Fruit fly (Drosophila melanogaster) whole organism, embryonic: ENCODE measurements around the gene CG9372.

Experiments
- BEAF-32 ChIP-seq: fragments of 200-800 bp; sonication (Bioruptor generic); optimal IDR thresholded peaks from 3 replicates; lab custom pipeline; 2017; ENCODE audit warnings: missing biosample characterization, missing genetic modification characterization, mild to moderate bottlenecking, moderate library complexity, missing genetic modification reagents
- Bgb ChIP-seq: fragments of 200-800 bp; sonication (Bioruptor generic); IDR thresholded peaks from 2 replicates; pipeline ENCODE4 v1.3.6; 2022; ENCODE audit warnings: missing biosample characterization, missing genetic modification characterization; ENCODE audit not compliant: partially characterized antibody
- BtbVII ChIP-seq: fragments of 200-800 bp; sonication (Bioruptor generic); optimal IDR thresholded peaks from 3 replicates; lab custom pipeline; 2017; ENCODE audit warnings: missing biosample characterization, mild to moderate bottlenecking, missing genetic modification characterization
- Bteb2 ChIP-seq: fragments of 200-800 bp; sonication (Bioruptor generic); optimal IDR thresholded peaks from 2 replicates; lab custom pipeline; 2016; ENCODE audit warnings: missing biosample characterization, missing genetic modification characterization
- CG10267 ChIP-seq: fragments of 200-800 bp; sonication (Bioruptor generic); optimal IDR thresholded peaks from 2 replicates; lab custom pipeline; 2018; ENCODE audit warnings: missing biosample characterization, mild to moderate bottlenecking, missing genetic modification characterization, moderate library complexity
- CG10543 ChIP-seq: fragments of 200-800 bp; sonication (Bioruptor generic); optimal IDR thresholded peaks from 3 replicates; lab custom pipeline; 2017; ENCODE audit warnings: missing biosample characterization, mild to moderate bottlenecking, missing genetic modification characterization, moderate library complexity
- CG10979 ChIP-seq: fragments of 200-800 bp; sonication (Bioruptor generic); optimal IDR thresholded peaks from 2 replicates; lab custom pipeline; 2018; ENCODE audit warnings: missing biosample characterization, mild to moderate bottlenecking, missing genetic modification characterization, moderate library complexity
- CG12659 ChIP-seq: fragments of 200-800 bp; sonication (Bioruptor generic); optimal IDR thresholded peaks from 3 replicates; lab custom pipeline; 2017; ENCODE audit warnings: mild to moderate bottlenecking, missing biosample characterization, missing genetic modification reagents, missing genetic modification characterization
- CG12769 ChIP-seq: fragments of 200-800 bp; sonication (Bioruptor generic); optimal IDR thresholded peaks from 2 replicates; lab custom pipeline; 2019; ENCODE audit warnings: missing biosample characterization, mild to moderate bottlenecking, missing genetic modification characterization, moderate library complexity
- CG13775 ChIP-seq: fragments of 200-800 bp; sonication (Bioruptor generic); optimal IDR thresholded peaks from 3 replicates; lab custom pipeline; 2017; ENCODE audit warnings: missing biosample characterization, mild to moderate bottlenecking, missing genetic modification characterization
- CG14710 ChIP-seq: fragments of 200-800 bp; sonication (Bioruptor generic); optimal IDR thresholded peaks from 3 replicates; lab custom pipeline; 2019; ENCODE audit warnings: missing biosample characterization, mild to moderate bottlenecking, missing genetic modification characterization, moderate library complexity
- CG15011 ChIP-seq: fragments of 200-800 bp; sonication (Bioruptor generic); optimal IDR thresholded peaks from 3 replicates; lab custom pipeline; 2018; ENCODE audit warnings: missing biosample characterization, mild to moderate bottlenecking, missing genetic modification characterization
- CG15269 ChIP-seq: fragments of 200-800 bp; sonication (Bioruptor generic); optimal IDR thresholded peaks from 2 replicates; lab custom pipeline; 2018; ENCODE audit warnings: missing biosample characterization, mild to moderate bottlenecking, missing genetic modification characterization, moderate library complexity
- CG17328 ChIP-seq: fragments of 200-800 bp; sonication (Bioruptor generic); IDR thresholded peaks from 2 replicates; pipeline ENCODE4 v1.3.6; 2022; ENCODE audit warnings: missing biosample characterization, missing genetic modification characterization
- CG2129 ChIP-seq: fragments of 200-800 bp; sonication (Bioruptor generic); IDR thresholded peaks from 2 replicates; pipeline ENCODE4 v1.3.6; 2022; ENCODE audit warnings: missing biosample characterization, missing genetic modification characterization; ENCODE audit not compliant: partially characterized antibody
- CG4360 ChIP-seq: fragments of 200-800 bp; sonication (Bioruptor generic); IDR thresholded peaks from 2 replicates; pipeline ENCODE4 v1.3.6; 2022; ENCODE audit warnings: missing biosample characterization, missing genetic modification characterization
- CG43689 ChIP-seq: fragments of 200-800 bp; sonication (Bioruptor generic); IDR thresholded peaks from 2 replicates; pipeline ENCODE4 v1.3.6; 2022; ENCODE audit warnings: missing biosample characterization, missing genetic modification characterization
- CG5180 ChIP-seq: fragments of 200-800 bp; sonication (Bioruptor generic); optimal IDR thresholded peaks from 3 replicates; lab custom pipeline; 2017; ENCODE audit warnings: missing biosample characterization, missing genetic modification characterization, mild to moderate bottlenecking, moderate library complexity, missing genetic modification reagents
- CG5245 ChIP-seq: fragments of 200-800 bp; sonication (Bioruptor generic); optimal IDR thresholded peaks from 3 replicates; lab custom pipeline; 2016; ENCODE audit warnings: missing biosample characterization, missing genetic modification characterization
- CG6689 ChIP-seq: fragments of 200-800 bp; sonication (Bioruptor generic); IDR thresholded peaks from 2 replicates; pipeline ENCODE4 v1.3.6; 2022; ENCODE audit warnings: missing biosample characterization, missing genetic modification characterization
- CG7963 ChIP-seq: fragments of 200-800 bp; sonication (Bioruptor generic); IDR thresholded peaks from 3 replicates; pipeline ENCODE4 v1.3.6; 2022; ENCODE audit warnings: missing biosample characterization, missing genetic modification characterization; ENCODE audit not compliant: partially characterized antibody
- CG8281 ChIP-seq: fragments of 200-800 bp; sonication (Bioruptor generic); optimal IDR thresholded peaks from 2 replicates; lab custom pipeline; 2018; ENCODE audit warnings: missing biosample characterization, mild to moderate bottlenecking, missing genetic modification characterization, moderate library complexity
- CG8290 ChIP-seq, 3 experiments: fragments of 200-800 bp; sonication (Bioruptor generic); optimal IDR thresholded peaks; 2 replicates each; lab custom pipeline; 2016 to 2019; ENCODE audit warnings: missing biosample characterization in 3 of 3, missing genetic modification characterization in 3 of 3, mild to moderate bottlenecking in 2 of 3, moderate library complexity in 1 of 3
- CG8944 ChIP-seq: fragments of 200-800 bp; sonication (Bioruptor generic); optimal IDR thresholded peaks from 3 replicates; lab custom pipeline; 2016; ENCODE audit warnings: missing biosample characterization, missing genetic modification characterization
- Deaf1 ChIP-seq: fragments of 200-800 bp; optimal IDR thresholded peaks from 3 replicates; lab custom pipeline; 2019; ENCODE audit warnings: missing biosample characterization, mild to moderate bottlenecking, missing genetic modification characterization, moderate library complexity
- Ets65A ChIP-seq: fragments of 200-800 bp; sonication (Bioruptor generic); peaks from one replicate; lab custom pipeline; 2016; ENCODE audit warnings: missing biosample characterization, missing genetic modification characterization
- GATAe ChIP-seq: fragments of 200-800 bp; sonication (Bioruptor generic); conservative IDR thresholded peaks from 2 replicates; pipeline ENCODE4 v1.3.6; 2022; ENCODE audit warnings: missing biosample characterization, missing genetic modification characterization
- H15 ChIP-seq: fragments of 200-800 bp; sonication (Bioruptor generic); IDR thresholded peaks from 3 replicates; pipeline ENCODE4 v1.3.6; 2022; ENCODE audit warnings: missing biosample characterization, missing genetic modification characterization
- Hmx ChIP-seq: fragments of 200-800 bp; sonication (Bioruptor generic); optimal IDR thresholded peaks from 2 replicates; lab custom pipeline; 2016; ENCODE audit warnings: missing biosample characterization, missing genetic modification characterization
- NfI ChIP-seq: fragments of 200-800 bp; sonication (Bioruptor generic); optimal IDR thresholded peaks from 3 replicates; lab custom pipeline; 2018; ENCODE audit warnings: missing biosample characterization, mild to moderate bottlenecking, missing genetic modification characterization, moderate library complexity
- Sox102F ChIP-seq: fragments of 200-800 bp; sonication (Bioruptor generic); optimal IDR thresholded peaks from 2 replicates; lab custom pipeline; 2018; ENCODE audit warnings: missing biosample characterization, mild to moderate bottlenecking, missing genetic modification characterization, moderate library complexity
- ara ChIP-seq: fragments of 200-800 bp; sonication (Bioruptor generic); IDR thresholded peaks from 2 replicates; pipeline ENCODE4 v1.3.6; 2022; ENCODE audit warnings: missing biosample characterization, missing genetic modification characterization
- bowl ChIP-seq: fragments of 200-800 bp; sonication (Bioruptor generic); IDR thresholded peaks from 2 replicates; pipeline ENCODE4 v1.3.6; 2022; ENCODE audit warnings: missing biosample characterization, missing genetic modification characterization
- dpn ChIP-seq, 2 experiments: fragments of 200-800 bp; sonication (Bioruptor generic); optimal IDR thresholded peaks; 3 replicates each; lab custom pipeline; 2016; ENCODE audit warnings: missing biosample characterization in 2 of 2, missing genetic modification characterization in 2 of 2
- en ChIP-seq: fragments of 200-800 bp; sonication (Bioruptor generic); optimal IDR thresholded peaks from 2 replicates; lab custom pipeline; 2016; ENCODE audit warnings: missing biosample characterization, missing genetic modification characterization
- esg ChIP-seq: fragments of 200-800 bp; sonication (Bioruptor generic); conservative IDR thresholded peaks from 2 replicates; pipeline ENCODE4 v1.3.6; 2022; ENCODE audit warnings: missing biosample characterization, missing genetic modification characterization
- fd96Cb ChIP-seq: fragments of 200-800 bp; sonication (Bioruptor generic); optimal IDR thresholded peaks from 2 replicates; lab custom pipeline; 2018; ENCODE audit warnings: missing biosample characterization, mild to moderate bottlenecking, missing genetic modification characterization, moderate library complexity
- fru ChIP-seq: fragments of >200 bp; optimal IDR thresholded peaks from 2 replicates; lab custom pipeline; 2017
- gcm ChIP-seq: fragments of 200-800 bp; sonication (Bioruptor generic); optimal IDR thresholded peaks from 2 replicates; lab custom pipeline; 2019; ENCODE audit warnings: missing biosample characterization, mild to moderate bottlenecking, missing genetic modification characterization, moderate library complexity
- gem ChIP-seq: fragments of 200-800 bp; sonication (Bioruptor generic); optimal IDR thresholded peaks from 2 replicates; lab custom pipeline; 2019; ENCODE audit warnings: missing biosample characterization, mild to moderate bottlenecking, missing genetic modification characterization, moderate library complexity
- lbe ChIP-seq: fragments of 200-800 bp; sonication (Bioruptor generic); optimal IDR thresholded peaks from 2 replicates; lab custom pipeline; 2016; ENCODE audit warnings: missing biosample characterization, mild to moderate bottlenecking, missing genetic modification characterization
- lov ChIP-seq, 2 experiments: fragments of 200-800 bp in 1 of 2; fragments of >200 bp in 1 of 2; sonication (Bioruptor generic) in 1 of 2; IDR thresholded peaks in 1 of 2; optimal IDR thresholded peaks in 1 of 2; 2 replicates in 1 of 2; 3 replicates in 1 of 2; pipeline versions ENCODE4 v1.3.6 to Lab custom; 2017 to 2022; ENCODE audit warnings: missing biosample characterization in 1 of 2, missing genetic modification characterization in 1 of 2
- otp ChIP-seq: fragments of 200-800 bp; sonication (Bioruptor generic); IDR thresholded peaks from 3 replicates; pipeline ENCODE4, ENCODE4 v1.3.6; 2022; ENCODE audit warnings: missing biosample characterization, missing genetic modification characterization
- p53 ChIP-seq: fragments of 200-800 bp; sonication (Bioruptor generic); optimal IDR thresholded peaks from 2 replicates; lab custom pipeline; 2016; ENCODE audit warnings: missing biosample characterization, missing genetic modification characterization
- so ChIP-seq: fragments of 200-800 bp; sonication (Bioruptor generic); IDR thresholded peaks from 3 replicates; pipeline ENCODE4 v1.3.6; 2022; ENCODE audit warnings: missing biosample characterization, missing genetic modification characterization
- tin ChIP-seq: fragments of 200-800 bp; sonication (Bioruptor generic); optimal IDR thresholded peaks from 3 replicates; lab custom pipeline; 2016; ENCODE audit warnings: missing biosample characterization, missing genetic modification characterization
- trh ChIP-seq: fragments of 200-800 bp; sonication (Bioruptor generic); optimal IDR thresholded peaks from 2 replicates; lab custom pipeline; 2016; ENCODE audit warnings: missing biosample characterization, missing genetic modification characterization
- twi ChIP-seq: fragments of 200-800 bp; optimal IDR thresholded peaks from 2 replicates; lab custom pipeline; 2019; ENCODE audit warnings: missing biosample characterization, mild to moderate bottlenecking, missing genetic modification characterization, moderate library complexity
- wek ChIP-seq: fragments of 200-800 bp; sonication (Bioruptor generic); optimal IDR thresholded peaks from 3 replicates; lab custom pipeline; 2018; ENCODE audit warnings: missing biosample characterization, mild to moderate bottlenecking, missing genetic modification characterization, moderate library complexity

The CG9372 gene

DNA sequence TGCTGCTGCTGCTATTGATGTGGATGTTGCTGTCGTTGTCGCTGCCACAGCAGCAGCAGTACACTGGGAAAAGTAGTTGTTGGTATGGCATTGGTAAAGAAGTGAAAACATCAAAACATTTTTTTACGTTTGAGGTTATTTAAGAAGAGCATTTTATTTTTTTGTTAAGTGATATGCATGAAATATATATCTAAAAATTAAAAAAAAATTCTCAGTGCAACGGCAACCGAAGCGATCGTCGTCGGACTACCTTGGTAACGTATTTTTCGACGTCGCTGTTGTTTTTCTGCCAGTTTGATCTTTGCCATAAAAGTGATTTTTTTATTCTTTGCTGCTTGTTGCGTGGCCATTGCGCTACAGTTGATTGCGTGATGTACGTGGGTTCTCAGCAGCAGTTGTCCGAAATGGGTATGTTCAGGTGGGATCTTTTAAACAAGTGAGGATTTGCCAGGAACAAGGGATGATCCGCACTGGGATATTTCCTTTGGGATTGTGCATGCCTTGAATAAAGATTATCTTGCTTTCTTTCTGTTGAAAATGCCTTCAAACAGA, 45.2 kb upstream of the CG9372 start (continued):
- TF ChIP-seq CG15269 (peak; percentile 96), CG8290 (GFP tag; optimal IDR thresholded peaks at IDR 0.05; lab: Kevin White, UChicago) (peak; percentile 95), CG8290 (tag; optimal IDR thresholded peaks at IDR 0.05; lab: Kevin White, UChicago) (peak; percentile 76 to 94), esg (peak; percentile 93), CG10543 (GFP tag; lab: Kevin White, UChicago) (peak; percentile 87), CG10267 (tag; lab: Kevin White, UChicago) (peak; percentile 92), CG12769 (peak; percentile 91), wek (GFP tag; lab: Kevin White, UChicago) (peak; percentile 76), NfI (GFP tag; lab: Kevin White, UChicago) (peak; percentile 93), CG5180 (peak; percentile 81), dpn (GFP tag; optimal IDR thresholded peaks at IDR 0.05; lab: Kevin White, UChicago) (peak; percentile 93 to 96), H15 (GFP tag; lab: Robert Waterston, UW) (peak; percentile 94), Bteb2 (peak; percentile 93), CG5245 (GFP tag; lab: Kevin White, UChicago) (peak; percentile 94), CG12659 (GFP tag; lab: Kevin White, UChicago) (peak; percentile 96), CG10979 (peak; percentile 98), en (GFP tag; lab: Kevin White, UChicago) (peak; percentile 79), tin (GFP tag; lab: Kevin White, UChicago) (peak; percentile 97), CG6689 (GFP tag; lab: Robert Waterston, UW) (peak; percentile 95), CG14710 (tag; lab: Kevin White, UChicago) (peak; percentile 96), gcm (GFP tag; lab: Kevin White, UChicago) (peak; percentile 95), BEAF-32 (GFP tag; lab: Kevin White, UChicago) (peak; percentile 10), Bgb (no peak), ara (peak; percentile 97), lov (optimal IDR thresholded peaks at IDR 0.05; lab: Kevin White, UChicago) (no peak), lov (GFP tag; IDR thresholded peaks at IDR 0.05; lab: Robert Waterston, UW) (peak; percentile 97), Deaf1 (tag; lab: Kevin White, UChicago) (peak; percentile 74), CG15011 (GFP tag; lab: Kevin White, UChicago) (peak; percentile 90), BtbVII (GFP tag; lab: Kevin White, UChicago) (peak; percentile 90), otp (GFP tag; lab: Robert Waterston, UW) (peak; percentile 95), gem (tag; lab: Kevin White, UChicago) (peak; percentile 98), CG8944 (peak; percentile 89), CG7963 (GFP tag; lab: Robert Waterston, UW) (no peak), twi (tag; lab: Kevin White, UChicago) (peak; percentile 92), Ets65A (GFP tag; lab: Kevin White, UChicago) (peak; percentile 98), fru (no peak), CG43689 (GFP tag; lab: Robert Waterston, UW) (peak; percentile 77), fd96Cb (tag; lab: Kevin White, UChicago) (peak; percentile 96), Sox102F (GFP tag; lab: Kevin White, UChicago) (peak; percentile 96), CG4360 (GFP tag; lab: Robert Waterston, UW) (peak; percentile 79), Hmx (GFP tag; lab: Kevin White, UChicago) (peak; percentile 89), CG2129 (GFP tag; lab: Robert Waterston, UW) (no peak), CG8281 (tag; lab: Kevin White, UChicago) (peak; percentile 82), trh (GFP tag; lab: Kevin White, UChicago) (peak; percentile 94), CG17328 (peak; percentile 97), lbe (GFP tag; lab: Kevin White, UChicago) (peak; percentile 98), CG13775 (GFP tag; lab: Kevin White, UChicago) (peak; percentile 95), bowl (GFP tag; lab: Robert Waterston, UW) (peak; percentile 85), GATAe (GFP tag; lab: Robert Waterston, UW) (peak; percentile 76), p53 (GFP tag; lab: Kevin White, UChicago) (peak; percentile 75), so (GFP tag; lab: Robert Waterston, UW) (peak; percentile 97)
